Worm (Caenorhabditis elegans): ENCODE measurements around the gene M02E1.4.
"Not testable (repeated sequence)": the region's sequence is repeated elsewhere in the genome, so short reads cannot be mapped to it uniquely, and the experiment has no call there.

The M02E1.4 gene

DNA sequence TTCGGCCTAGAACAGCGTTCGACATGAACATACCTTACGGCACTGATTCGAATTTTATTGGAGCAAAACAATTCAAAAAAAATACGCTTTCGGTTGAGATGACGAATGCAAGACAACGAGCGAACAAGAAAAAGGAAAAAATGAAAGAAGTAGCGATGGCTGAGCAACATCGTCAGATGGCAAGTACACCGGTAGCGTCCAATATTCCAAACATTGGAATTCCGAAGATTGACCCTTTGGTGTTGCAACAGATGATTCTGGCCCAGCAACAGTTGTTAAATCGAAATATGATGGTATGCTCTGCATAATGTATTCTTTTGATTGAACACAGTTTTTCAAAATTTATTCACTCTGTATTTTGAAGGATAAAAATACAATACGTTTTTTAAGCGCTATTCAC lies 19.6 kb downstream of the M02E1.4 start:
- TF ChIP-seq ceh-45 (GFP tag; IDR thresholded peaks at IDR 0.05) (no peak), unc-86 (tag; optimal IDR thresholded peaks at IDR 0.05) (no peak), ceh-14 (tag; optimal IDR thresholded peaks at IDR 0.05) (no peak), hlh-6 (tag; optimal IDR thresholded peaks at IDR 0.05) (no peak), dmd-4 (tag; optimal IDR thresholded peaks at IDR 0.05; ENCODE audit: borderline replicate concordance) (no peak), ceh-9 (tag; optimal IDR thresholded peaks at IDR 0.05) (no peak), ceh-19 (GFP tag; optimal IDR thresholded peaks at IDR 0.05) (no peak), Y22D7AL.16 (tag; optimal IDR thresholded peaks at IDR 0.05) (no peak), lin-11 (tag; optimal IDR thresholded peaks at IDR 0.05) (no peak), fax-1 (tag; optimal IDR thresholded peaks at IDR 0.05) (no peak), K09A11.1 (tag; optimal IDR thresholded peaks at IDR 0.05; ENCODE audit: insufficient read depth) (no peak), tbx-2 (tag; optimal IDR thresholded peaks at IDR 0.05) (no peak), hlh-8 (tag; optimal IDR thresholded peaks at IDR 0.05) (no peak), ceh-31 (tag; optimal IDR thresholded peaks at IDR 0.05) (no peak), C08G9.2 (tag; optimal IDR thresholded peaks at IDR 0.05) (no peak), ttx-3 (tag; optimal IDR thresholded peaks at IDR 0.05) (no peak), mec-3 (tag; optimal IDR thresholded peaks at IDR 0.05; ENCODE audit: borderline replicate concordance) (no peak), pha-4 (tag; optimal IDR thresholded peaks at IDR 0.05) (no peak), fkh-6 (tag; optimal IDR thresholded peaks at IDR 0.05) (no peak), nfya-1 (tag; optimal IDR thresholded peaks at IDR 0.05) (no peak)

- no peak for TF ChIP-seq ahr-1 (tag; optimal IDR thresholded peaks at IDR 0.05)
Measured at ce11 chrX:334452-334851, 21.4 kb downstream of the M02E1.4 start.

ce11 chrX:343822-344221 lies 30.7 kb downstream of the M02E1.4 start:
- TF ChIP-seq unc-42 (tag; optimal IDR thresholded peaks at IDR 0.05): no peak
- TF ChIP-seq ceh-19 (GFP tag; optimal IDR thresholded peaks at IDR 0.05): no peak
- no peak for TF ChIP-seq ceh-31 (tag; optimal IDR thresholded peaks at IDR 0.05)
- no peak for TF ChIP-seq npax-4 (tag; optimal IDR thresholded peaks at IDR 0.05)
- no peak for TF ChIP-seq elt-4 (tag; optimal IDR thresholded peaks at IDR 0.05)

DNA sequence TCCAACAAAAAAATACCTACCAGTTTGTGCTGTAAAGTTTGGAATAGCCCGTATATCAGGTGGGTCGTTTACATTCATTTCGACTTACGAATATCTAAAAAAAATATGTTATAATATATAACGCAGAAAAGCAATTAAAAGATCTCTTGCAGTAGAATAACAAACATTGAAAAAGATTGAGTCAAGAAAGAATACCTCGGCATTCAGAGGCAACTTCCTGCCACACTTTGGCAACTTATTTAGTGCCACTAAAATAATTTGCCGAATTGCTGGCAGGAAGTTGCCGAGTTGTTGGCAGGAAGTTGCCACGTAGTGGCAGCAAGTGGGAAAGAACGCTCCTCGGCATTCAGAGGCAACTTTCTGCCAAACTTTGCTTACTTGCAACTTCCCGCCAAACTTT lies 34.0 kb downstream of the M02E1.4 start, which contains the start of gene C04E7.3:
Gene C04E7.3, minus strand, starts transcription at position 101 of the 400 bp plus-strand sequence.
- not testable (repeated sequence) for TF ChIP-seq ttx-3 (tag; optimal IDR thresholded peaks at IDR 0.05); gmeb-2 (tag; optimal IDR thresholded peaks at IDR 0.05); fkh-10 (GFP tag; optimal IDR thresholded peaks at IDR 0.05)

- TF ChIP-seq ceh-48 (tag; optimal IDR thresholded peaks at IDR 0.05): peak; percentile 67
- no peak for TF ChIP-seq pax-1 (tag; optimal IDR thresholded peaks at IDR 0.05)
- no peak for TF ChIP-seq dmd-4 (tag; optimal IDR thresholded peaks at IDR 0.05; ENCODE audit: borderline replicate concordance)
- no peak for TF ChIP-seq rnt-1 (tag; optimal IDR thresholded peaks at IDR 0.05)
- no peak for TF ChIP-seq K02D7.2 (tag; optimal IDR thresholded peaks at IDR 0.05)
- no peak for TF ChIP-seq ets-4 (tag; optimal IDR thresholded peaks at IDR 0.05)
- TF ChIP-seq Y22D7AL.16 (tag; optimal IDR thresholded peaks at IDR 0.05): no peak
- TF ChIP-seq ceh-34 (tag; optimal IDR thresholded peaks at IDR 0.05): no peak
- TF ChIP-seq sox-2 (GFP tag; IDR thresholded peaks at IDR 0.05): no peak
- TF ChIP-seq ceh-19 (GFP tag; optimal IDR thresholded peaks at IDR 0.05): no peak
- TF ChIP-seq ceh-18 (tag; optimal IDR thresholded peaks at IDR 0.05): no peak
- peak; percentile 28 for TF ChIP-seq unc-55 (GFP tag; optimal IDR thresholded peaks at IDR 0.05)
- peak; percentile 8 for TF ChIP-seq nfya-1 (tag; optimal IDR thresholded peaks at IDR 0.05)
- peak; percentile 16 for TF ChIP-seq hlh-30 (tag; optimal IDR thresholded peaks at IDR 0.05; ENCODE audit: insufficient read depth)
- TF ChIP-seq ceh-22 (tag; optimal IDR thresholded peaks at IDR 0.05): no peak
- TF ChIP-seq ceh-31 (tag; optimal IDR thresholded peaks at IDR 0.05): peak; percentile 21
- TF ChIP-seq zip-5 (tag; optimal IDR thresholded peaks at IDR 0.05): no peak
Measured at ce11 chrX:348141-348540, 35.1 kb downstream of the M02E1.4 start.
